Worm (Caenorhabditis elegans): ENCODE results near the gene sri-51.

Gene sri-51

DNA sequence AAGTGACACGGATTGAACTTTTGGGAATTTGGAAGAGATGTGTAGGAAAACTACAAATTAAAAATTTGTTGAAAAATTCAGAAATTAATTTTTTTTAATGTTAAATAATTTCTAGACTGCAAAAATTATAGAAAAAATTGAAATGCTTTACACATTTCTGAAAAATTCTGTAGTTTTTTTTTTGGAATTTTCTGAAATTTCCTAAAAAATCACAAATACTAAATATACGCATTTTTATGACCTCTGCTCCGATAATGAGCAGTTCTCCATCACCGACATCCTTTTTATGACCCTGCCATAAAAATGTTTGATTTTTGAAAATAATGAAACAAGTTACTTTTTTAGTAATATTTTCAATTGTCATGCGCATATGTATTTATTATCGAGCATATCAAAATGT is 45.9 kb upstream of the sri-51 start:
- TF ChIP-seq fos-1 (tag; optimal IDR thresholded peaks at IDR 0.05) (peak; percentile 9), nhr-77 (tag; optimal IDR thresholded peaks at IDR 0.05) (peak; percentile 54), daf-12 (tag; optimal IDR thresholded peaks at IDR 0.05) (no peak), elt-2 (tag; optimal IDR thresholded peaks at IDR 0.05) (peak; percentile 50)

DNA sequence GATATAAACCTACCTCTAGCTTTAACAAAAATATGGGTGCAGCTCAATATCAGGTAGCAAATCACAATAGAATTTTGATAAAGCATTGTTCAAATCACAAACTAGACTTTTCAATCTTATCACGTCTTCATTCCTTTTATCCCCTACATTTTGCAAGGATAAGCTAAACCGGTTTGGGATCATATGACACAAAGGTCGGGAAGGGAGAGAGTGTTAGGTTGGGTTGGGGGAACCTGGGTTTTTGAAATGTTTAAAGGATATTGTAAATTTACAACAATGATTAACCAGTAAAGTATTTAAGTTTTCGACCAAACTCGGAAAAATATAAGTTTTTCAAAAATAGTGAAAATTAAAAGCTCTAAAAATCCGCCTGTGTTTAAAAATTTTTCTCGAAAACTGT is 45.2 kb upstream of the sri-51 start, which contains the start of gene C17F4.12:
Gene C17F4.12 (minus strand): TSS at position 101 of the 400 bp plus-strand sequence.
- TF ChIP-seq nhr-11 (tag; optimal IDR thresholded peaks at IDR 0.05) (no peak), R02D3.7 (tag; optimal IDR thresholded peaks at IDR 0.05) (no peak), nhr-28 (tag; optimal IDR thresholded peaks at IDR 0.05) (no peak), ceh-16 (tag; optimal IDR thresholded peaks at IDR 0.05) (no peak), nfya-1 (tag; optimal IDR thresholded peaks at IDR 0.05; ENCODE audit: insufficient read depth) (no peak), nhr-67 (tag; optimal IDR thresholded peaks at IDR 0.05) (no peak), ama-1 (optimal IDR thresholded peaks at IDR 0.05) (no peak), elt-1 (tag; optimal IDR thresholded peaks at IDR 0.05) (no peak), nhr-77 (tag; optimal IDR thresholded peaks at IDR 0.05) (no peak), ztf-11 (tag; optimal IDR thresholded peaks at IDR 0.05) (no peak)

DNA sequence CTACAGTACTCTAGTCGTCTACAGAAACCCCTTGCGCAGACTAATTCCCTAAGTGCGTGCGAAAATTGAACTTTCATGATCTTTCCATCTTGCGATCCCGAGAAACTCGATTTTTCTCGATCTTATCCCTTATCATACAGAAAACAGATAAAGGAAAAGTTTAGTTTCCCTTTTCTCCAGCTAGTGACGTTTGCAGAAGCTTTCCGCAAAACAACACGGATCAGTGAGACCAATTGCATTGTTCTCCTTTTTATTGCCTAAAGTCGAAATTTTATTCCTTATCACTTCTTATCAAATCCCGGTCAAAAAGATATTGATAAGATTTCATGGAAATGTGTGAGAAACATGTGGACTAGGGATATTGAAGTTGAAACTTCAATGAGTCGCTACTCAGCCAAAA is 42.9 kb upstream of the sri-51 start:
- TF ChIP-seq nhr-23 (tag; optimal IDR thresholded peaks at IDR 0.05), result peak; percentile 35
- no peak for TF ChIP-seq elt-2 (tag; optimal IDR thresholded peaks at IDR 0.05)
- TF ChIP-seq elt-3 (tag; optimal IDR thresholded peaks at IDR 0.05), result peak in 1 of 3 experiments; percentile 27

DNA sequence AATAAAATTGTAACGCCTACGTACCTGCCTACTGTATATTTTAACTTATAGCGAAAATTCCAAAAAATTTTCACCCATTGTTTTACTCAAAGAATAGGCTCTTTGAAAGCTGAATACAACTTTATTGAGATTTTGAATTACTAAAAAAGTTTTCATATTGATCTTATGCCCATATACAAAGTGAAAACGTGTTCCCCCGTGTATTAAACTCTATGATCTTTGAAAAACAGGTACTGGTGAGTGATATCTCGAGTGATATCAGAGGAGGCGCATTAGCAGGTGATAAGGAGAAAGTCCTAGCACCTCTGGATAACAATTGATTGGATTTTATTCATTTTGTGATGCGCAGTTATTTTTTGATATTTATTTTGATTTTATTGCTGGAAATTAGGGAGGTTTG is 41.3 kb upstream of the sri-51 start, which contains the start of gene C17F4.3:
Gene C17F4.3 (plus strand): TSS at position 301 of the 400 bp plus-strand sequence.
- TF ChIP-seq fos-1 (tag; optimal IDR thresholded peaks at IDR 0.05) (no peak), nhr-23 (tag; optimal IDR thresholded peaks at IDR 0.05) (no peak), ceh-9 (tag; optimal IDR thresholded peaks at IDR 0.05) (no peak), lsy-12 (tag; optimal IDR thresholded peaks at IDR 0.05) (no peak), mdl-1 (tag; optimal IDR thresholded peaks at IDR 0.05) (no peak), daf-12 (tag; optimal IDR thresholded peaks at IDR 0.05) (no peak), nhr-77 (tag; optimal IDR thresholded peaks at IDR 0.05) (no peak), hmg-11 (tag; optimal IDR thresholded peaks at IDR 0.05) (no peak), R02D3.7 (tag; optimal IDR thresholded peaks at IDR 0.05) (no peak), lin-15B (tag; optimal IDR thresholded peaks at IDR 0.05) (no peak), egl-5 (tag; optimal IDR thresholded peaks at IDR 0.05) (no peak), aly-2 (tag; optimal IDR thresholded peaks at IDR 0.05) (no peak), ceh-28 (tag; optimal IDR thresholded peaks at IDR 0.05) (no peak), sea-2 (GFP tag; optimal IDR thresholded peaks at IDR 0.05) (no peak), elt-2 (tag; optimal IDR thresholded peaks at IDR 0.05) (no peak), elt-3 (tag; optimal IDR thresholded peaks at IDR 0.05) (no peak), nhr-43 (tag; optimal IDR thresholded peaks at IDR 0.05; ENCODE audit: poor library complexity, severe bottlenecking) (no peak), lin-39 (tag; optimal IDR thresholded peaks at IDR 0.05) (no peak), ZK546.5 (tag; optimal IDR thresholded peaks at IDR 0.05) (no peak)

DNA sequence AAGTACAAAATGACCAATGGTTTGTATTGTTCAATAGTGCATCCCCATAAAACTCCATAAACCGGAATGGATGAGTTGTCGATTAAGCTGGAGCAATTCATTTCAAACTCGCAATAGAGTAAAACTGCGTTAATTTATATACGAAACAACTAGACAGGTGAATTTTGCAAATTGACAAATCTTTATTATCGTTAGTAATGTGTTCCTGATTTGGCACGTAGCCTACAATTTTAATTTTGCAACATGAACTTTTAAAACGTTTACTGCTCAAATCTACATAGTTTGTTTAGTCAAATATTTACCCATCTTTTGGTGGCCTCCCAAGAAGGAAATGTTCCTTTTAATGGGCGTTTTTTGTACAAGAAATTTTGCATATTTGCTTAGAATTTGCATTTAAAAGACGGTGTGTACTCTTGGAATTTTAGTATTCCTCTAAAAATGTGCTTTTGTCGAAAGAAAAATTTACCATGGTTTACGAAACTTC is 38.2 kb upstream of the sri-51 start, which contains the start of the genes srz-67 and C17F4.11:
Gene srz-67 (minus strand): TSS at position 101 of the 484 bp plus-strand sequence.
Gene C17F4.11 (plus strand): TSS at position 434 of the 484 bp plus-strand sequence.
- TF ChIP-seq unc-39 (tag; optimal IDR thresholded peaks at IDR 0.05), result no peak
- TF ChIP-seq daf-12 (tag; optimal IDR thresholded peaks at IDR 0.05), result no peak
- no peak for TF ChIP-seq aly-2 (tag; optimal IDR thresholded peaks at IDR 0.05)
- TF ChIP-seq unc-62 (GFP tag; optimal IDR thresholded peaks at IDR 0.05), result no peak
- TF ChIP-seq lin-39 (tag; optimal IDR thresholded peaks at IDR 0.05), result no peak
- no peak for TF ChIP-seq ztf-4 (tag; optimal IDR thresholded peaks at IDR 0.05)
- no peak for TF ChIP-seq eor-1 (tag; optimal IDR thresholded peaks at IDR 0.05)
- no peak for TF ChIP-seq nhr-11 (tag; optimal IDR thresholded peaks at IDR 0.05)

DNA sequence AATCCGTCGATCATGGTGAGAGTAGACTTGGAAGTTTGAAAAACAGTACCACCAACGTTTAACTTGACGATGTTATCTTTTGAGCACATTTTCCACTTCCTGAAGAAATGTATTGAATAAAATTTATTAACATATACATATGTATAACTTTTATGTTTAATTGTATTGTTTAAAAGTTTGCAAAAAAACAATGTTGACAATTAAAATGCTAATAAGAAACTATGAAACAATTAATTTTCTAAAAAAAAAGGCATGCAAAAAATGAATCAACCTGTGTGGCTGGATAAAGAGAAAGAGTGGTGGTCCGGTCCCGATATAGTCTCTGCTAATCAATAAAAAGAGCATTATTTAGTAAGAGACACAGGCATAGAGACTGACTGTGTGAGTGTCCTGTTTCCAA is 35.8 kb upstream of the sri-51 start, which contains the start of gene C17F4.8:
Gene C17F4.8 (minus strand): TSS at position 101 of the 400 bp plus-strand sequence.
- no peak for TF ChIP-seq unc-39 (tag; optimal IDR thresholded peaks at IDR 0.05)
- no peak for TF ChIP-seq nhr-28 (tag; optimal IDR thresholded peaks at IDR 0.05)
- TF ChIP-seq ceh-9 (tag; optimal IDR thresholded peaks at IDR 0.05), result no peak
